Worm (Caenorhabditis elegans) whole organism, L4 larva: ENCODE results near the gene srh-269.

Experiments
- ama-1 ChIP-seq: fragments of 150-350 bp; optimal IDR thresholded peaks from 2 replicates; lab custom pipeline; 2014; ENCODE audit warnings: inconsistent platforms, mixed read lengths
- daf-12 ChIP-seq: fragments of 150-350 bp; optimal IDR thresholded peaks from 2 replicates; lab custom pipeline; 2014; ENCODE audit warnings: missing biosample characterization, missing genetic modification reagents, missing genetic modification characterization
- daf-16 ChIP-seq, 3 experiments: sonication (generic microtip); optimal IDR thresholded peaks; 2 replicates each; lab custom pipeline; 2016 to 2017; ENCODE audit warnings: missing genetic modification characterization in 3 of 3, missing genetic modification reagents in 3 of 3, mild to moderate bottlenecking in 2 of 3, missing compliant biosample characterization in 2 of 3, missing biosample characterization in 1 of 3, moderate library complexity in 1 of 3
- daf-19 ChIP-seq: fragments of 200-800 bp; sonication (Bioruptor generic); conservative IDR thresholded peaks from 2 replicates; pipeline ENCODE4 v1.3.6; 2022; ENCODE audit warnings: missing genetic modification characterization, missing compliant biosample characterization
- tra-1 ChIP-seq: fragments of 200-800 bp; sonication (Bioruptor generic); IDR thresholded peaks from 2 replicates; pipeline ENCODE4 v1.3.6; 2022; ENCODE audit warnings: missing genetic modification reagents, missing genetic modification characterization, missing compliant biosample characterization

- no peak for TF ChIP-seq daf-12
- no peak for TF ChIP-seq ama-1 (lab: Kevin White, UChicago)
- TF ChIP-seq daf-19: no peak
- TF ChIP-seq daf-16 (GFP tag; optimal IDR thresholded peaks at IDR 0.05; lab: Kevin White, UChicago): no peak
- no peak for TF ChIP-seq daf-16 (tag; optimal IDR thresholded peaks at IDR 0.05; lab: Kevin White, UChicago)
- TF ChIP-seq tra-1: no peak
Measured at ce11 chrV:16596102-16596501, 4.3 kb upstream of the srh-269 start.
